Fruit fly (Drosophila melanogaster): ENCODE measurements around the gene GluClalpha.

DNA sequence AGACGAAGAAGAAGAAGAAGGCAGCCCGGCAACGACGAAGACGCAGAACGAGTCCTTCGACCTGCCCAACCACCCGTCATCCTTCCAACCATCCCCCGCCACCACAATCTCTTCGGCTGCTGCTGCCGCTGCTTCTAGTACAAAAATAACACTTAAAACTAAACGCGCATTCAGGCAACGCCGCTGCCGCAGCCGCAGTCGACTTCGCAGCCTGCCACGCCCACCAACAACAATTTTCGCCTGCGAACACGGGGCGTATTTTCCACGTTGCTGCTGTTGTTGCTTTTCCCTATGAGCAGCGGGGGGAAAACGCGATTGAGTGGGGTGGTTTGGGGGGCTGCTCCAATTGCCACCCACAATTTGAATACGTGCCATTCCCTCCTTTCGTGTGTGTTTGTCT, 2.7 kb upstream of the GluClalpha start:
- no peak for TF ChIP-seq Hr96 (GFP tag; optimal IDR thresholded peaks at IDR 0.05)
- no peak for TF ChIP-seq CG12768 (GFP tag; optimal IDR thresholded peaks at IDR 0.05)
- no peak for TF ChIP-seq CG5204 (GFP tag; optimal IDR thresholded peaks at IDR 0.05)
- no peak for TF ChIP-seq kay (GFP tag; ENCODE audit: borderline replicate concordance)
- TF ChIP-seq Clk (GFP tag; optimal IDR thresholded peaks at IDR 0.05): no peak
- no peak for TF ChIP-seq cnc (optimal IDR thresholded peaks at IDR 0.05)
- TF ChIP-seq CG14711 (tag; optimal IDR thresholded peaks at IDR 0.05): no peak
- no peak for TF ChIP-seq CG7101 (tag; optimal IDR thresholded peaks at IDR 0.05)
- TF ChIP-seq bab1 (GFP tag; optimal IDR thresholded peaks at IDR 0.05): no peak
- no peak for TF ChIP-seq CG1620 (GFP tag; optimal IDR thresholded peaks at IDR 0.05)

All from whole organism, adult.